Worm (Caenorhabditis elegans): ENCODE results near the gene magi-1.

Gene magi-1

DNA sequence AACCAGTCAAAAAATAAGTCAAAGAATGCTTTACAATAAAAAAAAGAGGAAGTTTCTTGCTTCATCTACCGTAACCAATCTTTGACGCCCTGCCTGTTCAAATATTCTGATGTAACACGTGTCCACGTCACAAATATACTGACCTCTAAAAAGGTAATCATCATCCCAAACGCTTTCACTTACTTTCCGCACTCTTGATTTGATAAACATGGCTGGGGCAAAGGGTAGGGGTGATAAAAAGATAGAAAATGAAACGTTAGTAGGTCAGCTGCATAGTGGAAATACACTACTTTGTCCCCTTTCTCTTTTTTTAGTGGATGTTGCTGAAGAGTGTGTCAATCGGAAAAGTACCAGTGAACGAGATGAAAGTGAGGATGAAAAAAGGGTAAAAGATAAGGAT, 14.7 kb upstream of the magi-1 start:
- TF ChIP-seq sdz-38 (tag; optimal IDR thresholded peaks at IDR 0.05) (no peak), Y79H2A.3 (GFP tag; conservative IDR thresholded peaks at IDR 0.05) (no peak), F55B11.4 (tag; optimal IDR thresholded peaks at IDR 0.05; ENCODE audit: borderline replicate concordance, insufficient read depth) (no peak), F37B4.10 (GFP tag; IDR thresholded peaks at IDR 0.05) (no peak), zfh-2 (GFP tag; conservative IDR thresholded peaks at IDR 0.05) (no peak), repo-1 (tag; optimal IDR thresholded peaks at IDR 0.05) (no peak), ztf-6 (GFP tag; IDR thresholded peaks at IDR 0.05) (no peak), mxl-1 (tag; optimal IDR thresholded peaks at IDR 0.05) (no peak), ekl-4 (GFP tag; IDR thresholded peaks at IDR 0.05) (no peak), lsl-1 (GFP tag; optimal IDR thresholded peaks at IDR 0.05) (no peak), atf-7 (tag; optimal IDR thresholded peaks at IDR 0.05) (no peak), efl-1 (GFP tag; optimal IDR thresholded peaks at IDR 0.05) (no peak), D2030.7 (GFP tag; IDR thresholded peaks at IDR 0.05) (no peak), let-607 (tag; optimal IDR thresholded peaks at IDR 0.05) (no peak), pbrm-1 (GFP tag; IDR thresholded peaks at IDR 0.05) (no peak), sea-2 (GFP tag; IDR thresholded peaks at IDR 0.05) (no peak), hrde-1 (tag; optimal IDR thresholded peaks at IDR 0.05; ENCODE audit: borderline replicate concordance) (no peak)

ce11 chrIV:11700752-11701151, 14.1 kb upstream of the magi-1 start, which contains the start of gene dpy-20:
Gene dpy-20 (minus strand): TSS chrIV:11700852.
- no peak for TF ChIP-seq lir-1 (GFP tag; conservative IDR thresholded peaks at IDR 0.05)
- no peak for TF ChIP-seq F23B12.7 (tag; optimal IDR thresholded peaks at IDR 0.05; ENCODE audit: insufficient read depth)
- TF ChIP-seq F10E7.11 (tag; optimal IDR thresholded peaks at IDR 0.05): no peak
- TF ChIP-seq ama-1 (optimal IDR thresholded peaks at IDR 0.05): no peak
- no peak for TF ChIP-seq ama-1 (GFP tag; optimal IDR thresholded peaks at IDR 0.05)
- no peak for TF ChIP-seq lsy-27 (tag; optimal IDR thresholded peaks at IDR 0.05; ENCODE audit: borderline replicate concordance, insufficient read depth)
- TF ChIP-seq rcor-1 (GFP tag; IDR thresholded peaks at IDR 0.05): no peak
- TF ChIP-seq snpc-3.4 (tag; optimal IDR thresholded peaks at IDR 0.05): no peak
- no peak for TF ChIP-seq attf-5 (GFP tag; optimal IDR thresholded peaks at IDR 0.05)
- TF ChIP-seq F55B11.4 (tag; optimal IDR thresholded peaks at IDR 0.05; ENCODE audit: borderline replicate concordance, insufficient read depth): no peak
- no peak for TF ChIP-seq bed-2 (GFP tag; IDR thresholded peaks at IDR 0.05)
- no peak for TF ChIP-seq aptf-2 (GFP tag; conservative IDR thresholded peaks at IDR 0.05)

DNA sequence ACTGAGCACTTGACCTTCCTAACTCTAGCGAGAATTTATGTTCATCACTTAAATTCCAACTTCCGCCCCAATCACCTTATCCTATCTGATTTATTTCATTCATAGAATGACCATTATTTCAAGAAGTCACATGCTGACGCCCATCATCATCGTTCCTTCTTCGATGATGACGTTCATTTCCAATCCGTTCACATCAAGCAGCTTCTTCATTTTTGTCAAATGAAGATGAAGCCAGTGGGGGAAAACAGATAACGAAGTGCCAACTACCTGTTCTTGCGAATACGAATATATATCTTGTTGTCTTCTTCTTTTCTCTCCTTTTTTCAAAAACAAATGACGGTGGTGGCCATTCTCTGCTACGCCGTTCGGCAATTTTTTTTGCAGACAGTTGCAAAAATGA, 13.0 kb upstream of the magi-1 start:
- no peak for TF ChIP-seq B0035.1 (tag; optimal IDR thresholded peaks at IDR 0.05)
- TF ChIP-seq unc-130 (GFP tag; optimal IDR thresholded peaks at IDR 0.05): no peak
- TF ChIP-seq Y56A3A.18 (GFP tag; IDR thresholded peaks at IDR 0.05): no peak
- no peak for TF ChIP-seq hrde-1 (tag; optimal IDR thresholded peaks at IDR 0.05; ENCODE audit: borderline replicate concordance)
- no peak for TF ChIP-seq hlh-26 (GFP tag; conservative IDR thresholded peaks at IDR 0.05)
- TF ChIP-seq lin-26 (GFP tag; IDR thresholded peaks at IDR 0.05): no peak
- no peak for TF ChIP-seq unc-62 (GFP tag; optimal IDR thresholded peaks at IDR 0.05)
- TF ChIP-seq egl-44 (GFP tag; IDR thresholded peaks at IDR 0.05): no peak
- no peak for TF ChIP-seq nhr-90 (tag; optimal IDR thresholded peaks at IDR 0.05)
- no peak for TF ChIP-seq ztf-26 (tag; optimal IDR thresholded peaks at IDR 0.05)
- no peak for TF ChIP-seq cebp-1 (GFP tag; IDR thresholded peaks at IDR 0.05)
- no peak for TF ChIP-seq cebp-1 (tag; optimal IDR thresholded peaks at IDR 0.05)
- TF ChIP-seq F10E7.11 (tag; optimal IDR thresholded peaks at IDR 0.05): no peak
